Worm (Caenorhabditis elegans): ENCODE measurements around the gene F31E8.4.

ce11 chrII:6832207-6832606 lies 32.3 kb upstream of the F31E8.4 start:
- no peak for TF ChIP-seq cog-1 (tag; optimal IDR thresholded peaks at IDR 0.05)
- TF ChIP-seq T22C8.4 (GFP tag; IDR thresholded peaks at IDR 0.05), result no peak
- no peak for TF ChIP-seq klf-2 (GFP tag; conservative IDR thresholded peaks at IDR 0.05)
- no peak for TF ChIP-seq ztf-29 (GFP tag; IDR thresholded peaks at IDR 0.05)
- TF ChIP-seq med-1 (GFP tag; optimal IDR thresholded peaks at IDR 0.05; ENCODE audit: insufficient read depth), result no peak
- no peak for TF ChIP-seq ztf-23 (GFP tag; IDR thresholded peaks at IDR 0.05)
- no peak for TF ChIP-seq ref-1 (GFP tag; conservative IDR thresholded peaks at IDR 0.05)
- TF ChIP-seq flt-1 (GFP tag; IDR thresholded peaks at IDR 0.05), result no peak
- TF ChIP-seq tab-1 (GFP tag; IDR thresholded peaks at IDR 0.05), result no peak

All from whole organism, midembryonic.